Fruit fly (Drosophila melanogaster): ENCODE data around the gene CheA87a.

CheA87a gene

DNA sequence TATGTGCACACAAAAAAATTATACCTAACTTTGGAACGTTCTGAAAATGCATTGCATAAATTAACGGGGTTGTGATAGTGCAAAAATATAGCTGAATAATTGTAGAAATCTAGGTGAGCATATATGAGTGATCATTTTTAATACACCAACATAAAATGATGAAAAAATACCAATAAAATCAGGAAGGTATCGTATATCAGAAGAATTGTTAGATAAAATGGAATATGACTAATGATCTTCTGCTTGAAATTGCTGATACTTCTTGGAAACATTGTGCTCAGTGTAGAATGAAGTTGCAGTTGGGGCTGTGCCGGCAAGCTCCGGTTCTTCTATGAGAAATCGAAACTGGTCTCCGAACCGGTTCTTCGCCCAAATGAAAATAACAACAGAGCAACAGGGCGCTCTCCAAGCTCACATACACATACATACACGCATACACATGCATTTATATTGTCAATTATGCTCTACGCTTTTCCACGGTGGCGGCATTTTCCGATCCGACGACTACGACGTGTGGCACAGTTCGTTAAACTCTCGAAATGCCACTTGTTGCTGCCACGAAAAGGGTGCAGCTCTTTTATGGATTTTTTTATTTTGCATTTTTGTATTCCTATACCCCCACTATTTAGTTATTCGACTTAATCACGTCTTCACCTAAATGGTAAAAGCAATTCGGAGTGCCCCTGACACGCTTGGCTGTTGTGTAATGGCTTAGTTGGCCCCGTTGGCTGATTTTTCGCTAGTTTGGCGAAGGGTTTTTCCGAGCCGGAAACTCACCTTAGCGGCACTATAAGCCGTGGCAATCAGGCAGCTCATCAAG is 31.7 kb downstream of the CheA87a start (continued):
- TF ChIP-seq CG9139 (GFP tag; optimal IDR thresholded peaks at IDR 0.05) (peak; percentile 76), eg (GFP tag; IDR thresholded peaks at IDR 0.05) (peak; percentile 85; the same call in 2 of the 3 replicates), CG7368 (GFP tag; optimal IDR thresholded peaks at IDR 0.05) (peak; percentile 91), achi (GFP tag; optimal IDR thresholded peaks at IDR 0.05) (peak; percentile 93), Hr39 (GFP tag; optimal IDR thresholded peaks at IDR 0.05) (peak; percentile 94), Blimp-1 (GFP tag; optimal IDR thresholded peaks at IDR 0.05) (peak; percentile 91), pdm3 (GFP tag; optimal IDR thresholded peaks at IDR 0.05) (peak; percentile 97), Gug (GFP tag; IDR thresholded peaks at IDR 0.05) (peak; percentile 81), CG11762 (GFP tag; optimal IDR thresholded peaks at IDR 0.05; ENCODE audit: insufficient read depth) (peak; percentile 83), fkh (GFP tag; optimal IDR thresholded peaks at IDR 0.05) (peak; percentile 18), CG3032 (tag; optimal IDR thresholded peaks at IDR 0.05) (peak; percentile 96), salr (GFP tag; optimal IDR thresholded peaks at IDR 0.05) (peak; percentile 85 to 95)

DNA sequence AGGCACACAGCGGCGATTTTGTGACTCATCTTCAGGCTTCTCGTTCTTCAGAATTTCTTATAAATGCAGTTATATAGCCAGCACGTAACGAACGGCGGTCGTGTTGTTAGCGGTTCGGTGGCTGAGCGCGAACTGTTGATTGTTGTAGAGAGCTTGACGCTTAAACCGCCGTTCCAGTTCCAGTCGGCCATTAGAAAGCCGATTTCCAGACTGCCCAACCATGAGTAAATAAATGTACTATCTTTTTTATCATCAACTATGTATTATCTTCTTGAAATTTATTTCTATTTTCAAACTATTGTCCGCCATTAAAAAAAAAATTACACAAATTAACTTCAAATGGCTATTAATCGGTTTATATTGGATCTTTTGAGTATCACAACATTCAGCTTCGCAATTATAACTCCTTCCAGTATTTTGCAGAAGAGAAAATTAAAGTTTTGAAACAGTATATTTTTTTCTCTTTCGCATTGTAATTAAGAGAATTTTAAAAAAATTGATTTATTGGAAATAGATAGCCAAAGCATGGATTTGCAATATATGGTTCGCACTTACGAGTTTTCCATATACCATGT is 32.4 kb downstream of the CheA87a start, which contains the start of gene GILT1:
TSS of gene GILT1 (minus strand) at position 141 of the 575 bp plus-strand sequence.
- TF ChIP-seq Ets96B (tag; optimal IDR thresholded peaks at IDR 0.05) (no peak), eg (GFP tag; IDR thresholded peaks at IDR 0.05) (peak; percentile 38; the same call in 2 of the 3 replicates), Eip75B (GFP tag; optimal IDR thresholded peaks at IDR 0.05) (no peak), CG6808 (GFP tag; optimal IDR thresholded peaks at IDR 0.05) (no peak), esn (GFP tag; optimal IDR thresholded peaks at IDR 0.05) (peak; percentile 20), CG4318 (GFP tag; optimal IDR thresholded peaks at IDR 0.05) (no peak), CG3919 (GFP tag; optimal IDR thresholded peaks at IDR 0.05) (peak; percentile 24), Eip78C (GFP tag) (no peak), Eip93F (GFP tag; optimal IDR thresholded peaks at IDR 0.05) (no peak), CG6163 (GFP tag; IDR thresholded peaks at IDR 0.05) (no peak), CG31627 (GFP tag; optimal IDR thresholded peaks at IDR 0.05) (no peak), vri (GFP tag; optimal IDR thresholded peaks at IDR 0.05) (peak; percentile 36), cyc (GFP tag; optimal IDR thresholded peaks at IDR 0.05) (no peak), CG7368 (GFP tag; optimal IDR thresholded peaks at IDR 0.05) (no peak), CG3032 (tag; optimal IDR thresholded peaks at IDR 0.05) (no peak), Sox15 (GFP tag; optimal IDR thresholded peaks at IDR 0.05) (no peak), Met (GFP tag; optimal IDR thresholded peaks at IDR 0.05) (no peak), CG11294 (GFP tag; IDR thresholded peaks at IDR 0.05) (no peak), dac (GFP tag; optimal IDR thresholded peaks at IDR 0.05) (no peak), CG8319 (GFP tag; optimal IDR thresholded peaks at IDR 0.05) (no peak), pdm3 (GFP tag; optimal IDR thresholded peaks at IDR 0.05) (no peak), CG15336 (GFP tag; IDR thresholded peaks at IDR 0.05) (0 out of 2 replicates have a peak, but pooled peaks have one; percentile 7), CG6792 (GFP tag; optimal IDR thresholded peaks at IDR 0.05) (no peak), Gug (GFP tag; IDR thresholded peaks at IDR 0.05) (no peak), salr (GFP tag; optimal IDR thresholded peaks at IDR 0.05) (no peak), spab (GFP tag; optimal IDR thresholded peaks at IDR 0.05) (no peak), topi (GFP tag; optimal IDR thresholded peaks at IDR 0.05) (no peak), fd59A (GFP tag; optimal IDR thresholded peaks at IDR 0.05) (no peak), lz (GFP tag; optimal IDR thresholded peaks at IDR 0.05) (no peak), dsx (GFP tag; optimal IDR thresholded peaks at IDR 0.05; ENCODE audit: poor library complexity, severe bottlenecking) (no peak), CG16779 (tag; optimal IDR thresholded peaks at IDR 0.05) (no peak), acj6 (GFP tag; optimal IDR thresholded peaks at IDR 0.05) (no peak), CG11902 (GFP tag; optimal IDR thresholded peaks at IDR 0.05) (no peak), Smox (GFP tag; optimal IDR thresholded peaks at IDR 0.05) (peak; percentile 30), net (GFP tag; optimal IDR thresholded peaks at IDR 0.05) (no peak), CG32006 (GFP tag; optimal IDR thresholded peaks at IDR 0.05) (no peak), fd85E (GFP tag; optimal IDR thresholded peaks at IDR 0.05) (no peak), CG6276 (GFP tag; optimal IDR thresholded peaks at IDR 0.05) (no peak), Hr38 (GFP tag; optimal IDR thresholded peaks at IDR 0.05) (no peak), Hr4 (GFP tag; optimal IDR thresholded peaks at IDR 0.05) (peak; percentile 27), Sox14 (GFP tag; optimal IDR thresholded peaks at IDR 0.05) (no peak), CG34406 (GFP tag; optimal IDR thresholded peaks at IDR 0.05) (no peak)
